Worm (Caenorhabditis elegans) whole organism, late embryonic: Measurements from ENCODE around the gene Y82E9BL.1.

Experiments used
- ceh-6 ChIP-seq: fragments of 200-800 bp; sonication (Bioruptor generic); optimal IDR thresholded peaks from 2 replicates; lab custom pipeline; 2018; ENCODE audit warnings: mild to moderate bottlenecking, missing genetic modification characterization, missing compliant biosample characterization
- lin-11 ChIP-seq: fragments of 200-800 bp; sonication (Bioruptor generic); optimal IDR thresholded peaks from 2 replicates; lab custom pipeline; 2018; ENCODE audit warnings: mild to moderate bottlenecking, missing genetic modification characterization, missing compliant biosample characterization
- nhr-232 ChIP-seq: sonication (generic microtip); optimal IDR thresholded peaks from 2 replicates; lab custom pipeline; 2016; ENCODE audit warnings: missing genetic modification characterization, missing compliant biosample characterization

Y82E9BL.1 gene

DNA sequence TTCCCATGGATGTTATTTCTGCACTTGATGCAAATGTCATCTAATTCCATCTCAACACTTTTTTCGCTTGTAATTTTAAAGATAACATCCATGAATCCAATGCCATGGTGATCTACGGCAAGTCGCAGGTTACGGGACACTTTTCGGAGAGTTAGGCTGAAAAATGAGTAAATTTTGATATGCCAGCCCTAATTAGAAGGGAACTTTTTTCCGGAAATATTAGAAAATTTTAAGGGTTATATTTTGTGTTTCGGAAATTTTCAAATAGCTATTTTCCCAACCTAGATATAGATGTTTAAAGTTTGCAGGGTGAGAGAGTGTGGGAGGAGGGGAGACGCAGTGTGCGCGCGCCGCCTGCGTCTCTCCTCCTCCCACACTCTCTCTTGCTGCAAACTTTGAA, 47.9 kb downstream of the Y82E9BL.1 start:
- TF ChIP-seq ceh-6 (no peak), lin-11 (tag; lab: Kevin White, UChicago) (no peak), nhr-232 (no peak)
